Fruit fly (Drosophila melanogaster): ENCODE results near the gene SA1.
A peak's percentile ranks its signal among the peaks of the same experiment; 100 is the strongest.

Gene SA1

DNA sequence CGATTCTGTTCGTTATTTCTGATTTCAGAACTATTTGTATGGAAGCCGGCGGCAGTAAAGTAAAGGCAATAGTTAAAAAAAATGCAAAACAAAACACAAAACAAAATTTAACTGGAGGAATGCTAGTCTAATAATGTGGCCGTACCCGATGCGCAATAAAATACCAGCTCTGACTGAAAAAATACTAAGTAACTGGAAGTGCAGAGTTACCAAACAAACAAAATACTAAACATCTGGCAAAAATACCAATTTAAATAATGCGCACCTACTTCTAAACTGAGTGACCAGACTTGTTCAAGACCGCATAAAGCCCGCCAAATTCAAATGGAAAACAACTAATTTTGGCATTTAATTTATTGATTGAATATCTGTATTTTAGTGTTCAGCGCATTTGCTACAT is 36.3 kb upstream of the SA1 start, which contains the start of gene Wee1 (continued):
- TF ChIP-seq Opbp (GFP tag; IDR thresholded peaks at IDR 0.05; ENCODE audit: partially characterized antibody) = 0 out of 3 replicates have a peak, but pooled peaks have one; percentile 23
- peak; percentile 56 for TF ChIP-seq stwl (tag; optimal IDR thresholded peaks at IDR 0.05)
- no peak for TF ChIP-seq slp2 (GFP tag; optimal IDR thresholded peaks at IDR 0.05)
- TF ChIP-seq MBD-R2 (GFP tag; IDR thresholded peaks at IDR 0.05) = peak; percentile 81
- TF ChIP-seq Mad (GFP tag; optimal IDR thresholded peaks at IDR 0.05) = no peak
- no peak for TF ChIP-seq CG11696 (GFP tag; IDR thresholded peaks at IDR 0.05)
- TF ChIP-seq CG1024 (GFP tag; IDR thresholded peaks at IDR 0.05) = no peak
- TF ChIP-seq Drgx (GFP tag; IDR thresholded peaks at IDR 0.05) = no peak
- TF ChIP-seq kni (GFP tag; optimal IDR thresholded peaks at IDR 0.05) = no peak
- TF ChIP-seq D19A (tag; optimal IDR thresholded peaks at IDR 0.05) = no peak
- TF ChIP-seq CG2712 (tag; optimal IDR thresholded peaks at IDR 0.05) = peak; percentile 21
- no peak for TF ChIP-seq fru (optimal IDR thresholded peaks at IDR 0.05)
- TF ChIP-seq jumu (GFP tag; optimal IDR thresholded peaks at IDR 0.05) = no peak
- no peak for TF ChIP-seq vvl (GFP tag; IDR thresholded peaks at IDR 0.05)
- no peak for TF ChIP-seq Dref (GFP tag; IDR thresholded peaks at IDR 0.05)
- TF ChIP-seq pnt (GFP tag; optimal IDR thresholded peaks at IDR 0.05) = no peak
- TF ChIP-seq CG2129 (GFP tag; IDR thresholded peaks at IDR 0.05; ENCODE audit: partially characterized antibody) = no peak
- no peak for TF ChIP-seq CG3995 (GFP tag; optimal IDR thresholded peaks at IDR 0.05)
- no peak for TF ChIP-seq CG14441 (GFP tag; IDR thresholded peaks at IDR 0.05)
- TF ChIP-seq Sox102F (GFP tag; optimal IDR thresholded peaks at IDR 0.05) = no peak
- no peak for TF ChIP-seq CG32767 (GFP tag; IDR thresholded peaks at IDR 0.05)
- no peak for TF ChIP-seq NC2α (GFP tag; optimal IDR thresholded peaks at IDR 0.05)
- no peak for TF ChIP-seq H2.0 (GFP tag; IDR thresholded peaks at IDR 0.05)
- TF ChIP-seq salm (tag; optimal IDR thresholded peaks at IDR 0.05) = no peak
- TF ChIP-seq HLH3B (GFP tag; IDR thresholded peaks at IDR 0.05) = no peak
- TF ChIP-seq YL-1 (GFP tag; optimal IDR thresholded peaks at IDR 0.05) = peak; percentile 75
- TF ChIP-seq Nf-YB (GFP tag; optimal IDR thresholded peaks at IDR 0.05) = no peak
- no peak for TF ChIP-seq CG6765 (GFP tag; optimal IDR thresholded peaks at IDR 0.05)
- TF ChIP-seq Bteb2 (GFP tag; optimal IDR thresholded peaks at IDR 0.05) = no peak
- no peak for TF ChIP-seq aop (GFP tag; IDR thresholded peaks at IDR 0.05)
- TF ChIP-seq CG16779 (GFP tag; IDR thresholded peaks at IDR 0.05) = no peak
- no peak for TF ChIP-seq CG12219 (GFP tag; optimal IDR thresholded peaks at IDR 0.05)
- TF ChIP-seq schlank (tag; optimal IDR thresholded peaks at IDR 0.05) = no peak
- TF ChIP-seq CG11247 (GFP tag; IDR thresholded peaks at IDR 0.05) = no peak
- peak; percentile 69 for TF ChIP-seq Med (GFP tag)
- TF ChIP-seq CG14965 (GFP tag; optimal IDR thresholded peaks at IDR 0.05; ENCODE audit: borderline replicate concordance) = no peak
- no peak for TF ChIP-seq CG8388 (GFP tag; optimal IDR thresholded peaks at IDR 0.05)
- no peak for TF ChIP-seq ash1 (GFP tag; optimal IDR thresholded peaks at IDR 0.05)
- no peak for TF ChIP-seq vnd (GFP tag; IDR thresholded peaks at IDR 0.05; ENCODE audit: partially characterized antibody)
- TF ChIP-seq crol (GFP tag; IDR thresholded peaks at IDR 0.05) = no peak
- TF ChIP-seq CG11504 (tag; optimal IDR thresholded peaks at IDR 0.05) = no peak
- TF ChIP-seq Fer3 (tag; optimal IDR thresholded peaks at IDR 0.05) = no peak
- no peak for TF ChIP-seq pum (GFP tag; optimal IDR thresholded peaks at IDR 0.05)
- no peak for TF ChIP-seq CG8944 (GFP tag; optimal IDR thresholded peaks at IDR 0.05)
- no peak for TF ChIP-seq CG2889 (GFP tag; IDR thresholded peaks at IDR 0.05)
- TF ChIP-seq CG10366 (GFP tag; IDR thresholded peaks at IDR 0.05) = no peak
- no peak for TF ChIP-seq ssp (GFP tag; IDR thresholded peaks at IDR 0.05)
- TF ChIP-seq chinmo (GFP tag; IDR thresholded peaks at IDR 0.05; ENCODE audit: partially characterized antibody) = peak; percentile 63; the same call in 1 of the 4 replicates
- no peak for TF ChIP-seq CG1792 (GFP tag; optimal IDR thresholded peaks at IDR 0.05)
- TF ChIP-seq BtbVII (GFP tag; optimal IDR thresholded peaks at IDR 0.05) = no peak
- no peak for TF ChIP-seq Doc3 (GFP tag; IDR thresholded peaks at IDR 0.05; ENCODE audit: partially characterized antibody)
- TF ChIP-seq CG12942 (GFP tag; optimal IDR thresholded peaks at IDR 0.05) = no peak
- TF ChIP-seq CG4360 (GFP tag; IDR thresholded peaks at IDR 0.05) = no peak

Data from whole organism, embryonic.